Worm (Caenorhabditis elegans) whole organism, L1 larva: Measurements from ENCODE around the gene ZK262.8.

ENCODE experiments used
- ets-5 ChIP-seq: fragments of 200-800 bp; sonication (Bioruptor generic); IDR thresholded peaks from 2 replicates; pipeline ENCODE4 v1.3.6; 2022; ENCODE audit warnings: missing genetic modification characterization, missing compliant biosample characterization
- fos-1 ChIP-seq: fragments of 150-350 bp; optimal IDR thresholded peaks from 2 replicates; lab custom pipeline; 2014; ENCODE audit warnings: missing biosample characterization, missing genetic modification characterization
- irx-1 ChIP-seq: sonication (generic microtip); optimal IDR thresholded peaks from 2 replicates; lab custom pipeline; 2016; ENCODE audit warnings: missing genetic modification characterization, missing compliant biosample characterization

DNA sequence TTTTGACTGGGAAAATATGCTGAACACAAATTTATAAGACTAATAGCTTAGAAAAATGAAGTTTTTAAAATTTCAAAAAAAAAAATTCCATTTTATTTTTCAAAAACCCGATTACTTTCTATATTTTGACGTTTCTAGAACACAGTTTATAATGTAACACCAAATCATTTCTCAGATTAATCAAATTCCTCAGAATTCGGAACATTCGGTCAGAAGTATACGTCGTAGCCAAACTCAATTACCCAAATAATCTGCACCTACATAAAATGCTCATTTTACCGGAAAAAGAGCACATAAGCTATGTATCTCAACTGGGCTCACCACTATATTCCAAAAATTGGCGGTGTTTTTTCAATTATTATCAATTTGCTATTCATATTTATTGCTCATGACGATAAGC, 17.4 kb upstream of the ZK262.8 start, which contains the start of gene srj-26:
- TF ChIP-seq ets-5 (GFP tag; lab: Robert Waterston, UW) (no peak), irx-1 (tag; lab: Kevin White, UChicago) (no peak), fos-1 (tag; lab: Kevin White, UChicago) (no peak)
